Worm (Caenorhabditis elegans): ENCODE measurements around the gene D2023.3.
A peak's percentile ranks its signal among the peaks of the same experiment; 100 is the strongest.

D2023.3 gene

DNA sequence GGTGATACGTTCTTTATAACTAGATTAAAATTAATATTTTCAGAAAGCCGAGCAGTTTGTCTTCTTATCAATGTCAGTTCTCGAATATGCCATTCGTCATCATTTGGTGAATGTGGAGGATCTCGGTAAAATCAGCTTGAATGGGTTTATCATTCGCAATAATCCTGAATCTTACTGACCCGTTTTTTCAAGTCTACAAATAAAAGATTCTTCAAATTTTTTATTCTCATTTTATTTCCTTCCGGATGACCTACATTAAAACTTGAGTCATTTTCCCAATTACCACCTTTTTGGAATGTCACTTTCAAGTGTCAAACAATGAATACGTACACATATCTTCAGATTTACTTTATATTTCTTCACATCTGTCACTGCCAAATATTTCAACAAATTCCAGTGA, 51.5 kb downstream of the D2023.3 start, which contains the start of gene T04F3.5:
Gene T04F3.5 (plus strand): TSS at position 301 of the 400 bp plus-strand sequence.
- TF ChIP-seq nhr-10 (tag; optimal IDR thresholded peaks at IDR 0.05) (no peak), T20F7.1 (GFP tag; optimal IDR thresholded peaks at IDR 0.05) (no peak), hlh-30 (tag; optimal IDR thresholded peaks at IDR 0.05; ENCODE audit: insufficient read depth) (no peak)

ce11 chrV:11758635-11759034, 53.2 kb downstream of the D2023.3 start, which contains the start of gene T04F3.3:
T04F3.3 (plus strand) TSS chrV:11758935.
- TF ChIP-seq spr-3 (GFP tag; optimal IDR thresholded peaks at IDR 0.05) (no peak), skn-1 (tag; optimal IDR thresholded peaks at IDR 0.05) (no peak), nhr-42 (GFP tag; IDR thresholded peaks at IDR 0.05) (no peak), lin-15B (tag; optimal IDR thresholded peaks at IDR 0.05) (no peak)

DNA sequence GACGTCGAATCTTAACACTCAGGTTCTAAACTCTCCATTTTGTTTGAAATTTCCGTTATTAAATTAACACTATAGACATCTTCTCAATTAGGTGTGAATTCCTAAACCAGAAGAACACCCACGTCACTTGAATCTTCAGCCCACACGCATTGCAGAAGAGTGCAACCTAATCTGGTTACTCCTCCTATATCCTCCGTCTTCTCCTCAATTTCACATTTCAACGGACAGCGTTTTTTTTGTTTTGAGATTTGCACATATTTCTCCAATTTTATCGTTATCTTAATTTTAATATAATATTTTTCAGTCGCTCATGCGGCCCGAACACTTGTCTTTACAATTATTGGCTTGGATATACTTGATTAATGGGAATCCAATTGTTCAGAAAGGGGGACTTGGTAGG, 54.5 kb downstream of the D2023.3 start, which contains the start of gene smoc-1:
Gene smoc-1 (plus strand): TSS at position 301 of the 400 bp plus-strand sequence.
- TF ChIP-seq ces-1 (GFP tag; optimal IDR thresholded peaks at IDR 0.05) (peak; percentile 6), nhr-28 (tag; optimal IDR thresholded peaks at IDR 0.05) (no peak)

DNA sequence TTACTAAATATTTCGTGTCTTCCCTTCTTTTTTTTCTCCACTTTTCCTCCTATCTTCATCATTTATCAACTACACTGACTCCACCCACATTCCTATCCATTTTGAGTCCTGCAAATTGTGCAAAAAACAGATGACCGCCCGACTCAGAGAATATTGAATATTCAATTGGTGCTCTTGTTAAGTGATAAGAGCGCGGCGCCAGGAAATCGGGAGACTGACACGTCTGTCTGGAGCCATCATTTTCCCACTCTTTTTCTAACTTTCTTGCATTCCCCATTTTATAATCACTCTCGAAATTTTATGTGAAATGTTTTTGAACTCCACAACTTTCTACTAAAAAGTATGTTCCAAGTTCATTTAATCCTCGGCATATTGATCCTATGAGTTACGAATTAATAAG, 56.0 kb downstream of the D2023.3 start:
- peak; percentile 55 for TF ChIP-seq nhr-28 (tag; optimal IDR thresholded peaks at IDR 0.05)
- no peak for TF ChIP-seq attf-4 (tag; optimal IDR thresholded peaks at IDR 0.05)
- TF ChIP-seq hlh-11 (tag; optimal IDR thresholded peaks at IDR 0.05): peak; percentile 51
- no peak for TF ChIP-seq spr-3 (GFP tag; optimal IDR thresholded peaks at IDR 0.05)
- TF ChIP-seq ceh-28 (tag; optimal IDR thresholded peaks at IDR 0.05): no peak
- no peak for TF ChIP-seq hif-1 (tag; optimal IDR thresholded peaks at IDR 0.05)
- peak; percentile 14 for TF ChIP-seq dve-1 (tag; optimal IDR thresholded peaks at IDR 0.05; ENCODE audit: insufficient read depth)
- no peak for TF ChIP-seq nhr-111 (GFP tag; optimal IDR thresholded peaks at IDR 0.05)
- no peak for TF ChIP-seq sdz-12 (GFP tag; optimal IDR thresholded peaks at IDR 0.05)
- TF ChIP-seq ceh-32 (tag; optimal IDR thresholded peaks at IDR 0.05; ENCODE audit: poor library complexity): no peak
- no peak for TF ChIP-seq Y5F2A.4 (GFP tag; optimal IDR thresholded peaks at IDR 0.05)
- no peak for TF ChIP-seq R02D3.7 (tag; optimal IDR thresholded peaks at IDR 0.05)
- no peak for TF ChIP-seq dmd-9 (GFP tag; IDR thresholded peaks at IDR 0.05)
- TF ChIP-seq nhr-41 (GFP tag; IDR thresholded peaks at IDR 0.05): no peak
- TF ChIP-seq Y75B8A.6 (GFP tag; IDR thresholded peaks at IDR 0.05): no peak
- no peak for TF ChIP-seq aly-2 (tag; optimal IDR thresholded peaks at IDR 0.05)
- TF ChIP-seq mxl-3 (GFP tag; optimal IDR thresholded peaks at IDR 0.05): no peak
- TF ChIP-seq arid-1 (GFP tag; conservative IDR thresholded peaks at IDR 0.05): no peak
- TF ChIP-seq fos-1 (tag; optimal IDR thresholded peaks at IDR 0.05): no peak
- no peak for TF ChIP-seq saeg-2 (GFP tag; IDR thresholded peaks at IDR 0.05)
- peak; percentile 70 for TF ChIP-seq dmd-6 (GFP tag; IDR thresholded peaks at IDR 0.05)
- TF ChIP-seq egl-43 (GFP tag; IDR thresholded peaks at IDR 0.05): no peak

Data from whole organism, L4 larva.